Worm (Caenorhabditis elegans) whole organism, early embryonic: ENCODE results near the gene ndub-2.

Experiments used
- B0310.2 ChIP-seq: sonication (generic microtip); optimal IDR thresholded peaks from 2 replicates; lab custom pipeline; 2016; ENCODE audit warnings: mild to moderate bottlenecking, missing genetic modification characterization, missing compliant biosample characterization
- F13C5.2 ChIP-seq: sonication (generic microtip); optimal IDR thresholded peaks from 2 replicates; lab custom pipeline; 2017; ENCODE audit warnings: mild to moderate bottlenecking, missing genetic modification characterization, inconsistent platforms, missing compliant biosample characterization
- aly-1 ChIP-seq: sonication (generic microtip); optimal IDR thresholded peaks from 2 replicates; lab custom pipeline; 2016; ENCODE audit warnings: missing genetic modification characterization, missing compliant biosample characterization
- ama-1 ChIP-seq: fragments of 150-350 bp; optimal IDR thresholded peaks from 2 replicates; lab custom pipeline; 2014
- ceh-13 ChIP-seq: fragments of 200-800 bp; sonication (Bioruptor generic); optimal IDR thresholded peaks from 2 replicates; lab custom pipeline; 2018; ENCODE audit warnings: mild to moderate bottlenecking, missing genetic modification characterization, missing compliant biosample characterization
- ceh-36 ChIP-seq: sonication (generic microtip); optimal IDR thresholded peaks from 2 replicates; lab custom pipeline; 2016; ENCODE audit warnings: missing genetic modification characterization, inconsistent platforms, missing compliant biosample characterization
- ets-7 ChIP-seq: sonication (generic microtip); optimal IDR thresholded peaks from 2 replicates; lab custom pipeline; 2016; ENCODE audit warnings: missing genotype, missing genetic modification characterization, missing compliant biosample characterization
- flt-1 ChIP-seq: fragments of 200-800 bp; sonication (Bioruptor generic); IDR thresholded peaks from 2 replicates; pipeline ENCODE4 v1.3.6; 2022; ENCODE audit warnings: missing genetic modification characterization, missing compliant biosample characterization
- hmbx-1 ChIP-seq: sonication (generic microtip); optimal IDR thresholded peaks from 2 replicates; lab custom pipeline; 2016; ENCODE audit warnings: mild to moderate bottlenecking, missing genetic modification characterization, missing compliant biosample characterization
- hmg-4 ChIP-seq: fragments of 200-800 bp; sonication (Bioruptor generic); optimal IDR thresholded peaks from 2 replicates; lab custom pipeline; 2018; ENCODE audit warnings: mild to moderate bottlenecking, missing genetic modification characterization, missing compliant biosample characterization
- hnd-1 ChIP-seq: sonication (generic microtip); optimal IDR thresholded peaks from 2 replicates; lab custom pipeline; 2016; ENCODE audit warnings: missing genetic modification characterization, missing compliant biosample characterization
- pes-1 ChIP-seq: fragments of 200-800 bp; sonication (Bioruptor generic); IDR thresholded peaks from 2 replicates; pipeline ENCODE4 v1.3.6; 2022; ENCODE audit warnings: missing genetic modification reagents, missing genetic modification characterization, missing compliant biosample characterization
- scrt-1 ChIP-seq: fragments of 200-800 bp; sonication (Bioruptor generic); IDR thresholded peaks from 2 replicates; pipeline ENCODE4 v1.3.6; 2022; ENCODE audit warnings: missing genetic modification characterization, missing compliant biosample characterization
- sea-1 ChIP-seq: fragments of 200-800 bp; sonication (Bioruptor generic); conservative IDR thresholded peaks from 2 replicates; pipeline ENCODE4 v1.3.6; 2022; ENCODE audit warnings: missing genetic modification characterization, missing compliant biosample characterization
- tbx-11 ChIP-seq: fragments of 200-800 bp; sonication (Bioruptor generic); IDR thresholded peaks from 2 replicates; pipeline ENCODE4 v1.3.6; 2022; ENCODE audit warnings: missing genetic modification characterization, missing compliant biosample characterization
- tbx-37 ChIP-seq: fragments of 200-800 bp; sonication (Bioruptor generic); conservative IDR thresholded peaks from 2 replicates; pipeline ENCODE4 v1.3.6; 2022; ENCODE audit warnings: missing genetic modification reagents, missing genetic modification characterization, missing compliant biosample characterization
- tra-4 ChIP-seq: sonication (generic microtip); optimal IDR thresholded peaks from 2 replicates; lab custom pipeline; 2017; ENCODE audit warnings: missing genetic modification characterization, missing compliant biosample characterization

The ndub-2 gene

DNA sequence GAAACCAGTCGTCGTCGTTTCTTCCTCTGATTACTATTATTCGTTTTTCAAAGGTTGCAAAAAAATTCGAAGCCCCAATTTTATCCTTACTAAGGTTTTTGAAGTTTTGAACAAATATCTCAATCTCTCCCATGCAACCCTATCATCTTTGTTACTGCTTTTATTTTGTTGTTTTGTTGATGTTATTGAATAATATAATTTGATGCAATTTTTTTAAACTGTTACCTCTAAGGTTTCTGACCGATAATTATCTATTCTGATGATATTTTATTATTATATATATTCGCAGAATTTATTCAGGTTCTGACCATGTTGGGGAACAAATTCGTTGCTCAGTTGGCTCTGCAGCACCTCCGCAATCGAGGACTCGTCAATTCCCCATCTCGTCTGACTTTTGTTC lies at the start of gene ndub-2:
ndub-2 (plus strand) TSS at position 301 of the 400 bp plus-strand sequence.
- TF ChIP-seq ceh-13 (GFP tag; lab: Kevin White, UChicago) (no peak), ama-1 (lab: Kevin White, UChicago) (no peak), flt-1 (GFP tag; lab: Robert Waterston, UW) (no peak), F13C5.2 (tag; lab: Kevin White, UChicago) (no peak), aly-1 (no peak), ceh-36 (tag; lab: Kevin White, UChicago) (no peak), pes-1 (GFP tag; lab: Robert Waterston, UW) (no peak), hmbx-1 (tag; lab: Kevin White, UChicago) (no peak), ets-7 (tag; lab: Kevin White, UChicago) (no peak), tbx-11 (no peak), scrt-1 (GFP tag; lab: Robert Waterston, UW) (no peak), hmg-4 (no peak), sea-1 (GFP tag; lab: Robert Waterston, UW) (no peak), B0310.2 (tag; lab: Kevin White, UChicago) (no peak), tbx-37 (GFP tag; lab: Robert Waterston, UW) (no peak), hnd-1 (tag; lab: Kevin White, UChicago) (no peak)

DNA sequence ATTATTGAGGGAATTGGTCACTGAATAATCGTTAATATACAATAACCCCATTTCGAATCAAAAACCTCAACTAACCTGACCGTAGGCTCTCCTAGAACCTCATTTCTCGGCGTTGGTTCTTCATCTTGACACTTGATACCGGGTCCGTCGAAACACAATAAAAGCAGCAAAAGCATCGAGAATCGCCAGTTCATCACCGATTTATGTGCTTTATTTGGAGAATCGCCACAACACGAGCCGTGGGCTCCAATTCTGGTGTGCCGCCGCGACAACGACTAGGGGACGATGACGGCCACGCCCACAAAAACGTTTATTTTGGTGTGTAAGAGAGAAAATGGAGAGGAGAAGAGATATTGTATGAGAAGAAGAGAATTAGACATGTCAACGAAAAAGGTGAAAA lies 48.8 kb upstream of the ndub-2 start, which contains the start of gene cutl-15:
cutl-15 (minus strand) TSS at position 298 of the 400 bp plus-strand sequence.
- no peak for TF ChIP-seq hmg-4
- TF ChIP-seq tbx-11 = no peak
- no peak for TF ChIP-seq flt-1 (GFP tag; lab: Robert Waterston, UW)
- no peak for TF ChIP-seq pes-1 (GFP tag; lab: Robert Waterston, UW)
- no peak for TF ChIP-seq tra-4 (tag; lab: Kevin White, UChicago)
- no peak for TF ChIP-seq ets-7 (tag; lab: Kevin White, UChicago)
- no peak for TF ChIP-seq tbx-37 (GFP tag; lab: Robert Waterston, UW)
- TF ChIP-seq sea-1 (GFP tag; lab: Robert Waterston, UW) = no peak
- no peak for TF ChIP-seq ceh-13 (GFP tag; lab: Kevin White, UChicago)
- TF ChIP-seq hmbx-1 (tag; lab: Kevin White, UChicago) = no peak
- no peak for TF ChIP-seq ceh-36 (tag; lab: Kevin White, UChicago)
- TF ChIP-seq B0310.2 (tag; lab: Kevin White, UChicago) = no peak
- no peak for TF ChIP-seq hnd-1 (tag; lab: Kevin White, UChicago)

DNA sequence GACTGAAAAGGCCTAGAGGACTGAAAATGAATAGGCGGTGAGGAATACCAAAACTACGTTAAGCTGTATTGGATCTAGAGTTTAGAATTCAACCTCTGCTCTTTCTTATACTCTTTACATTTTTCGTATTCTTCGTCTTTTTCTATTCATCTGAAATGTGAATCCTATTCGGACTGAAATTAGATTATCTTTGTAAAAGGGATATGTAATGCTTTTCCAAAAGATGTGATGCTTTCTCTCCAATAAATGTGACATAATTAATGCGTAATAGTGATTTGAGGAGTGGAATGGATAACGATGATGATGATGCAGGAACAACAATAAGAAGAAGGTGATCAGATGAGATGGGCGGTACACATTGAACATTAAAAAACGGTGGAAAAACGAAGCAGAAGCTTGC lies 47.5 kb upstream of the ndub-2 start:
- TF ChIP-seq hmg-4 (no peak), scrt-1 (GFP tag; lab: Robert Waterston, UW) (no peak), hnd-1 (tag; lab: Kevin White, UChicago) (no peak), ama-1 (lab: Kevin White, UChicago) (no peak), tbx-11 (no peak), ceh-36 (tag; lab: Kevin White, UChicago) (no peak)

ce11 chrII:8951270-8951669 lies 44.9 kb upstream of the ndub-2 start:
- TF ChIP-seq ets-7 (tag; lab: Kevin White, UChicago) (no peak), sea-1 (GFP tag; lab: Robert Waterston, UW) (no peak), aly-1 (no peak)

DNA sequence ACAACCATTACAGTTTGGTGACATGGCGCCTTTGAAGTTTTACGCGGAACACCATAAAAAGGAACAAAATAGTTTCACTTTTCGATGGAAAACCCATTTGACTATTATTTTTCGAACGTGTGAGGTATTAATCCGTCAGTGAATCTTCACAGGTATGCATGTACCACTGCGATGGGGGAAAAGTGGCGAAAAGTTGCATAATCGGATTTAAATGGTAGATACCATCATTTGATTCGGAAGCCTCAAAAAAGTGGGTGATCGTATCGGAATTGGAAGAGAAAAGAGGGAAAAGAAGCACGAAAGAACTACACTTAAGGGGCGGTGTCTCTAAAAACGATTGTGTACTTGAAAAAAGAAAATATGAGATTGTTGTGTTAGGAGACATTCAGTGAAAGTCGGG lies 42.5 kb upstream of the ndub-2 start:
- no peak for TF ChIP-seq hmg-4
- no peak for TF ChIP-seq F13C5.2 (tag; lab: Kevin White, UChicago)
- no peak for TF ChIP-seq aly-1
- no peak for TF ChIP-seq ets-7 (tag; lab: Kevin White, UChicago)
- no peak for TF ChIP-seq tbx-37 (GFP tag; lab: Robert Waterston, UW)
- no peak for TF ChIP-seq ceh-13 (GFP tag; lab: Kevin White, UChicago)
- TF ChIP-seq ceh-36 (tag; lab: Kevin White, UChicago) = no peak
- TF ChIP-seq scrt-1 (GFP tag; lab: Robert Waterston, UW) = no peak
- no peak for TF ChIP-seq hmbx-1 (tag; lab: Kevin White, UChicago)
- no peak for TF ChIP-seq tra-4 (tag; lab: Kevin White, UChicago)
- no peak for TF ChIP-seq hnd-1 (tag; lab: Kevin White, UChicago)
- TF ChIP-seq tbx-11 = no peak
- no peak for TF ChIP-seq pes-1 (GFP tag; lab: Robert Waterston, UW)
- no peak for TF ChIP-seq flt-1 (GFP tag; lab: Robert Waterston, UW)
- TF ChIP-seq sea-1 (GFP tag; lab: Robert Waterston, UW) = no peak
- no peak for TF ChIP-seq ama-1 (lab: Kevin White, UChicago)
- no peak for TF ChIP-seq B0310.2 (tag; lab: Kevin White, UChicago)

- TF ChIP-seq B0310.2 (tag; lab: Kevin White, UChicago) (no peak), scrt-1 (GFP tag; lab: Robert Waterston, UW) (no peak), tbx-37 (GFP tag; lab: Robert Waterston, UW) (no peak), ceh-13 (GFP tag; lab: Kevin White, UChicago) (no peak), ceh-36 (tag; lab: Kevin White, UChicago) (no peak), hnd-1 (tag; lab: Kevin White, UChicago) (no peak), ama-1 (lab: Kevin White, UChicago) (no peak), hmbx-1 (tag; lab: Kevin White, UChicago) (no peak), aly-1 (no peak), tbx-11 (no peak), pes-1 (GFP tag; lab: Robert Waterston, UW) (no peak), sea-1 (GFP tag; lab: Robert Waterston, UW) (no peak), flt-1 (GFP tag; lab: Robert Waterston, UW) (no peak), F13C5.2 (tag; lab: Kevin White, UChicago) (no peak)
These were observed 39.3 kb upstream of the ndub-2 start for ce11 chrII:8956896-8957295.

ce11 chrII:8959081-8959480 lies 37.1 kb upstream of the ndub-2 start:
- TF ChIP-seq sea-1 (GFP tag; lab: Robert Waterston, UW) = no peak
- TF ChIP-seq tra-4 (tag; lab: Kevin White, UChicago) = no peak
- no peak for TF ChIP-seq tbx-11
- no peak for TF ChIP-seq ets-7 (tag; lab: Kevin White, UChicago)
- no peak for TF ChIP-seq hmbx-1 (tag; lab: Kevin White, UChicago)
- no peak for TF ChIP-seq flt-1 (GFP tag; lab: Robert Waterston, UW)
- no peak for TF ChIP-seq ceh-13 (GFP tag; lab: Kevin White, UChicago)
- TF ChIP-seq tbx-37 (GFP tag; lab: Robert Waterston, UW) = no peak
- TF ChIP-seq hnd-1 (tag; lab: Kevin White, UChicago) = no peak
- no peak for TF ChIP-seq B0310.2 (tag; lab: Kevin White, UChicago)
- TF ChIP-seq hmg-4 = no peak
- no peak for TF ChIP-seq aly-1
- TF ChIP-seq F13C5.2 (tag; lab: Kevin White, UChicago) = no peak
